Fruit fly (Drosophila melanogaster) whole organism, embryonic: ENCODE data around the gene Creld.

Experiments
- Atf6 ChIP-seq: fragments of 200-800 bp; sonication (Bioruptor generic); IDR thresholded peaks from 2 replicates; pipeline ENCODE4 v1.3.6; 2022; ENCODE audit warnings: missing biosample characterization, missing genetic modification characterization
- CG11247 ChIP-seq: fragments of 200-800 bp; sonication (Bioruptor generic); IDR thresholded peaks from 2 replicates; pipeline ENCODE4 v1.3.6; 2022; ENCODE audit warnings: missing biosample characterization, missing genetic modification characterization
- CG13775 ChIP-seq: fragments of 200-800 bp; sonication (Bioruptor generic); optimal IDR thresholded peaks from 3 replicates; lab custom pipeline; 2017; ENCODE audit warnings: missing biosample characterization, mild to moderate bottlenecking, missing genetic modification characterization
- CG15514 ChIP-seq: fragments of 200-800 bp; sonication (Bioruptor generic); optimal IDR thresholded peaks from 3 replicates; lab custom pipeline; 2017; ENCODE audit warnings: missing biosample characterization, missing genetic modification characterization, mild to moderate bottlenecking, moderate library complexity, missing genetic modification reagents
- CG16815 ChIP-seq: fragments of 200-800 bp; sonication (Bioruptor generic); optimal IDR thresholded peaks from 3 replicates; lab custom pipeline; 2017; ENCODE audit warnings: missing biosample characterization, mild to moderate bottlenecking, missing genetic modification characterization
- CG17385 ChIP-seq: fragments of 200-800 bp; sonication (Bioruptor generic); optimal IDR thresholded peaks from 3 replicates; lab custom pipeline; 2018; ENCODE audit warnings: missing biosample characterization, mild to moderate bottlenecking, missing genetic modification characterization
- CG1792 ChIP-seq: fragments of 200-800 bp; sonication (Bioruptor generic); optimal IDR thresholded peaks from 2 replicates; lab custom pipeline; 2016; ENCODE audit warnings: missing biosample characterization, missing genetic modification characterization
- CG3065 ChIP-seq: fragments of 200-800 bp; sonication (Bioruptor generic); optimal IDR thresholded peaks from 2 replicates; lab custom pipeline; 2016; ENCODE audit warnings: missing biosample characterization, missing genetic modification characterization
- CG33557 ChIP-seq: fragments of 200-800 bp; sonication (Bioruptor generic); optimal IDR thresholded peaks from 2 replicates; lab custom pipeline; 2019; ENCODE audit warnings: missing biosample characterization, mild to moderate bottlenecking, missing genetic modification characterization, moderate library complexity
- CG3407 ChIP-seq: fragments of 200-800 bp; sonication (Bioruptor generic); optimal IDR thresholded peaks from 2 replicates; lab custom pipeline; 2018; ENCODE audit warnings: missing biosample characterization, mild to moderate bottlenecking, missing genetic modification characterization
- CG34422 ChIP-seq: fragments of 200-800 bp; sonication (Bioruptor generic); IDR thresholded peaks from 3 replicates; pipeline ENCODE4 v1.3.6; 2022; ENCODE audit warnings: missing biosample characterization, missing genetic modification characterization
- CG4328 ChIP-seq: fragments of 200-800 bp; sonication (Bioruptor generic); optimal IDR thresholded peaks from 3 replicates; lab custom pipeline; 2017; ENCODE audit warnings: missing biosample characterization, missing genetic modification reagents, missing genetic modification characterization
- CG4360 ChIP-seq: fragments of 200-800 bp; sonication (Bioruptor generic); IDR thresholded peaks from 2 replicates; pipeline ENCODE4 v1.3.6; 2022; ENCODE audit warnings: missing biosample characterization, missing genetic modification characterization
- CG8089 ChIP-seq: fragments of 200-800 bp; sonication (Bioruptor generic); optimal IDR thresholded peaks from 3 replicates; lab custom pipeline; 2016; ENCODE audit warnings: missing biosample characterization, missing genetic modification characterization
- CG9609 ChIP-seq: fragments of 200-800 bp; sonication (Bioruptor generic); optimal IDR thresholded peaks from 3 replicates; lab custom pipeline; 2016; ENCODE audit warnings: missing biosample characterization, missing genetic modification characterization
- CG9817 ChIP-seq: fragments of 200-800 bp; sonication (Bioruptor generic); optimal IDR thresholded peaks from 2 replicates; lab custom pipeline; 2018; ENCODE audit warnings: missing biosample characterization, mild to moderate bottlenecking, missing genetic modification characterization, moderate library complexity
- CTCF ChIP-seq: fragments of 200-800 bp; sonication (Bioruptor generic); optimal IDR thresholded peaks from 2 replicates; lab custom pipeline; 2017; ENCODE audit warnings: missing biosample characterization, mild to moderate bottlenecking, missing genetic modification characterization, moderate library complexity
- Dek ChIP-seq: fragments of 200-800 bp; sonication (Bioruptor generic); optimal IDR thresholded peaks from 3 replicates; lab custom pipeline; 2019; ENCODE audit warnings: missing biosample characterization, mild to moderate bottlenecking, missing genetic modification characterization, moderate library complexity
- Gug ChIP-seq: fragments of 200-800 bp; sonication (Bioruptor generic); IDR thresholded peaks from 4 replicates; pipeline ENCODE4 v1.3.6; 2022; ENCODE audit warnings: missing biosample characterization, missing genetic modification characterization
- HHEX ChIP-seq: fragments of 200-800 bp; sonication (Bioruptor generic); optimal IDR thresholded peaks from 3 replicates; lab custom pipeline; 2017; ENCODE audit warnings: missing biosample characterization, mild to moderate bottlenecking, missing genetic modification characterization, missing genetic modification reagents
- Hey ChIP-seq: fragments of 200-800 bp; sonication (Bioruptor generic); optimal IDR thresholded peaks from 3 replicates; lab custom pipeline; 2018; ENCODE audit warnings: missing biosample characterization, mild to moderate bottlenecking, missing genetic modification characterization
- Hr39 ChIP-seq: fragments of >200 bp; optimal IDR thresholded peaks from 2 replicates; lab custom pipeline; 2017
- Hsf ChIP-seq: fragments of 200-800 bp; sonication (Bioruptor generic); optimal IDR thresholded peaks from 3 replicates; lab custom pipeline; 2016; ENCODE audit warnings: missing biosample characterization, missing genetic modification characterization
- Kr ChIP-seq: fragments of 200-800 bp; sonication (Bioruptor generic); optimal IDR thresholded peaks from 2 replicates; lab custom pipeline; 2017; ENCODE audit warnings: missing biosample characterization, mild to moderate bottlenecking, missing genetic modification characterization
- Ptx1 ChIP-seq: fragments of 200-800 bp; sonication (Bioruptor generic); IDR thresholded peaks from 2 replicates; pipeline ENCODE4 v1.3.6; 2022; ENCODE audit warnings: missing biosample characterization, missing genetic modification characterization
- Ravus ChIP-seq: fragments of 200-800 bp; sonication (Bioruptor generic); IDR thresholded peaks from 2 replicates; pipeline ENCODE4 v1.3.6; 2022; ENCODE audit warnings: missing biosample characterization, missing genetic modification characterization
- Side ChIP-seq: fragments of 200-800 bp; sonication (Bioruptor generic); optimal IDR thresholded peaks from 2 replicates; lab custom pipeline; 2016; ENCODE audit warnings: missing biosample characterization, missing genetic modification characterization
- Sox100B ChIP-seq: fragments of 200-800 bp; sonication (Bioruptor generic); optimal IDR thresholded peaks from 3 replicates; lab custom pipeline; 2018; ENCODE audit warnings: missing biosample characterization, mild to moderate bottlenecking, missing genetic modification characterization
- Spps ChIP-seq: fragments of 200-800 bp; sonication (Bioruptor generic); optimal IDR thresholded peaks from 2 replicates; lab custom pipeline; 2018; ENCODE audit warnings: missing biosample characterization, mild to moderate bottlenecking, missing genetic modification characterization
- Xrp1 ChIP-seq: fragments of 200-800 bp; sonication (Bioruptor generic); IDR thresholded peaks from 2 replicates; pipeline ENCODE4 v1.3.6; 2022; ENCODE audit warnings: missing biosample characterization, missing genetic modification characterization
- amos ChIP-seq: fragments of 200-800 bp; sonication (Bioruptor generic); IDR thresholded peaks from 2 replicates; pipeline ENCODE4 v1.3.6; 2022; ENCODE audit warnings: missing biosample characterization, missing genetic modification characterization; ENCODE audit not compliant: partially characterized antibody
- aop ChIP-seq: fragments of 200-800 bp; sonication (Bioruptor generic); IDR thresholded peaks from 2 replicates; pipeline ENCODE4 v1.3.6; 2022; ENCODE audit warnings: missing biosample characterization, missing genetic modification characterization
- chinmo ChIP-seq: fragments of 200-800 bp; sonication (Bioruptor generic); IDR thresholded peaks from 4 replicates; pipeline ENCODE4 v1.3.6; 2022; ENCODE audit warnings: missing biosample characterization, missing genetic modification characterization; ENCODE audit not compliant: partially characterized antibody
- dati ChIP-seq: fragments of 200-800 bp; sonication (Bioruptor generic); IDR thresholded peaks from 2 replicates; pipeline ENCODE4 v1.3.6; 2022; ENCODE audit warnings: missing biosample characterization, missing genetic modification characterization
- dm ChIP-seq: fragments of 200-800 bp; sonication (Bioruptor generic); optimal IDR thresholded peaks from 3 replicates; lab custom pipeline; 2016; ENCODE audit warnings: missing biosample characterization, missing genetic modification characterization
- eyg ChIP-seq: fragments of 200-800 bp; sonication (Bioruptor generic); optimal IDR thresholded peaks from 3 replicates; lab custom pipeline; 2016; ENCODE audit warnings: missing biosample characterization, missing genetic modification characterization
- fd102C ChIP-seq: fragments of 200-800 bp; sonication (Bioruptor generic); optimal IDR thresholded peaks from 2 replicates; lab custom pipeline; 2018; ENCODE audit warnings: missing biosample characterization, mild to moderate bottlenecking, missing genetic modification characterization, moderate library complexity
- fd64A ChIP-seq: fragments of 200-800 bp; sonication (Bioruptor generic); optimal IDR thresholded peaks from 3 replicates; lab custom pipeline; 2018; ENCODE audit warnings: missing biosample characterization, mild to moderate bottlenecking, missing genetic modification characterization
- fru ChIP-seq: fragments of >200 bp; optimal IDR thresholded peaks from 2 replicates; lab custom pipeline; 2017
- nom ChIP-seq: fragments of 200-800 bp; sonication (Bioruptor generic); optimal IDR thresholded peaks from 2 replicates; lab custom pipeline; 2017; ENCODE audit warnings: missing biosample characterization, missing genetic modification characterization, mild to moderate bottlenecking, moderate library complexity, missing genetic modification reagents
- pros ChIP-seq: fragments of 200-800 bp; sonication (Bioruptor generic); optimal IDR thresholded peaks from 3 replicates; lab custom pipeline; 2019; ENCODE audit warnings: missing biosample characterization, mild to moderate bottlenecking, missing genetic modification characterization, moderate library complexity
- sc ChIP-seq, 3 experiments: fragments of >200 bp in 2 of 3; fragments of 200-800 bp in 1 of 3; sonication (Bioruptor generic) in 1 of 3; optimal IDR thresholded peaks; 2 replicates in 2 of 3; 3 replicates in 1 of 3; lab custom pipeline; 2017; ENCODE audit warnings: mild to moderate bottlenecking in 1 of 3, missing biosample characterization in 1 of 3, missing genetic modification characterization in 1 of 3, missing genetic modification reagents in 1 of 3
- sens ChIP-seq: fragments of 200-800 bp; sonication (Bioruptor generic); peaks from one replicate; lab custom pipeline; 2016; ENCODE audit warnings: missing biosample characterization, missing genetic modification characterization
- sima ChIP-seq: fragments of 200-800 bp; sonication (Bioruptor generic); optimal IDR thresholded peaks from 2 replicates; lab custom pipeline; 2016; ENCODE audit warnings: missing biosample characterization, missing genetic modification characterization
- slp2 ChIP-seq: fragments of 200-800 bp; sonication (Bioruptor generic); optimal IDR thresholded peaks from 2 replicates; lab custom pipeline; 2016; ENCODE audit warnings: missing biosample characterization, missing genetic modification characterization
- ssp ChIP-seq: fragments of 200-800 bp; sonication (Bioruptor generic); IDR thresholded peaks from 2 replicates; pipeline ENCODE4 v1.3.6; 2022; ENCODE audit warnings: missing biosample characterization, missing genetic modification characterization
- tin ChIP-seq: fragments of 200-800 bp; sonication (Bioruptor generic); optimal IDR thresholded peaks from 3 replicates; lab custom pipeline; 2016; ENCODE audit warnings: missing biosample characterization, missing genetic modification characterization
- tna ChIP-seq: fragments of 200-800 bp; sonication (Bioruptor generic); IDR thresholded peaks from 2 replicates; pipeline ENCODE4 v1.3.6; 2022; ENCODE audit warnings: missing biosample characterization, missing genetic modification characterization; ENCODE audit not compliant: partially characterized antibody
- tup ChIP-seq: fragments of 200-800 bp; sonication (Bioruptor generic); optimal IDR thresholded peaks from 2 replicates; lab custom pipeline; 2016; ENCODE audit warnings: missing biosample characterization, mild to moderate bottlenecking, missing genetic modification characterization, moderate library complexity
- z ChIP-seq: fragments of 200-800 bp; sonication (Bioruptor generic); IDR thresholded peaks from 3 replicates; pipeline ENCODE4 v1.3.6; 2022; ENCODE audit warnings: missing biosample characterization, missing genetic modification characterization

Gene Creld

DNA sequence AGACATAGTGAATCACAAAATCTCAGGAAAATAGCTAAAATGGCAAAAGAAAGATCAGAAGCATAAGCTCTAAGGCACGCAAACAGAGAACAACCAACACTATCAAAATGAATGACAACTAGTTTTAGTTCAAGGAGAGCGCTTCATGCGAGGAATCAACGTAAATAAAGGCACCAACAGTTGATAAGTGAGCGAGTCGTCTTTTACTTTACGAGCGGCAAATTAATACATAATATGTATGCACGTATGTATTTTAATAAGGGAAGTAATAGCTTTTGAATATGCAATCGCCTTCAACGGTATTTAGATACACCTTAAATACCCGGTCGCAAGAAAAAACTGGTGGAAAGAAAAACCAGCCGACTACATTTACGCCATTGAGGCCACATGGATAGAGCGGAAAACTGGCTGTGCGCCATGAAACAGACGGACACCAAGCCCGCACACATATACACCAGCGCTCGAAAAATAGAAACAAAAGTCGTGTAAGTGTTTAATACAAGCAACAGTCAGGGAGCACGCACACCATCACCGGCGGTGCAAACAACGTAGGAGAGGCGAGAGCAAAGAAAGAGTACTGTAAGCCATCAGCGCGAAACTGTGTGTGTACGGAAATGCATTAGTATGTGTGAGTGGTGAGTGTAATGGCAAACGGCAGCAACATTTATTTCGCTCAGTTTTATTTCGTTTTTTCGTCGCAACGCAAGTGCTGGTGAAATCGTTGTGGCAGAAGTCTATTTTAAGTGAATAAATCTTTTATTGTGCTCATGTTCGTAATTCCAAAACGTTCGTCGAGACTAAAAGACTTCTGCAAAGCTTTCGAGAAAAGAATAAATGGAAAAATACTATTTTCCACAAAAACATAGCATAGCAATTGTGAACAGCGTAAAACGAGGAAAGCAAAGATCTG lies 35.6 kb upstream of the Creld start, which contains the start of gene dbr (continued):
- no peak for TF ChIP-seq Side (GFP tag; lab: Kevin White, UChicago)
- TF ChIP-seq CG9609 = no peak
- TF ChIP-seq pros (GFP tag; lab: Kevin White, UChicago) = peak; percentile 88
- no peak for TF ChIP-seq CG3407 (GFP tag; lab: Kevin White, UChicago)
- no peak for TF ChIP-seq tin (GFP tag; lab: Kevin White, UChicago)
- no peak for TF ChIP-seq CG13775
- peak; percentile 26 for TF ChIP-seq Hey
- no peak for TF ChIP-seq CG16815 (GFP tag; lab: Kevin White, UChicago)
- no peak for TF ChIP-seq dati (GFP tag; lab: Robert Waterston, UW)
- TF ChIP-seq CG15514 (GFP tag; lab: Kevin White, UChicago) = peak; percentile 14
- TF ChIP-seq CG3065 (GFP tag; lab: Kevin White, UChicago) = no peak
- peak; percentile 49 for TF ChIP-seq fd64A (GFP tag; lab: Kevin White, UChicago)
- TF ChIP-seq Hsf (GFP tag; lab: Kevin White, UChicago) = no peak
- no peak for TF ChIP-seq Spps (tag; lab: Kevin White, UChicago)
- TF ChIP-seq CG11247 = no peak
- TF ChIP-seq sens (GFP tag; lab: Kevin White, UChicago) = peak; percentile 84
- TF ChIP-seq sima (GFP tag; lab: Kevin White, UChicago) = no peak
- TF ChIP-seq Atf6 (GFP tag; lab: Robert Waterston, UW) = 0 out of 2 replicates have a peak, but pooled peaks have one; percentile 12
- TF ChIP-seq CG4328 (GFP tag; lab: Kevin White, UChicago) = peak; percentile 33
- TF ChIP-seq nom (GFP tag; lab: Kevin White, UChicago) = peak; percentile 85
- TF ChIP-seq CG9817 = no peak
- TF ChIP-seq slp2 (GFP tag; lab: Kevin White, UChicago) = no peak
- TF ChIP-seq CG4360 (GFP tag; lab: Robert Waterston, UW) = no peak
- TF ChIP-seq eyg (GFP tag; lab: Kevin White, UChicago) = no peak
- no peak for TF ChIP-seq Dek (tag; lab: Kevin White, UChicago)
- TF ChIP-seq dm (GFP tag; lab: Kevin White, UChicago) = no peak
- TF ChIP-seq Sox100B (GFP tag; lab: Kevin White, UChicago) = no peak
- TF ChIP-seq tna = no peak
- no peak for TF ChIP-seq amos (GFP tag; lab: Robert Waterston, UW)
- no peak for TF ChIP-seq Kr (GFP tag; lab: Kevin White, UChicago)
- no peak for TF ChIP-seq ssp (GFP tag; lab: Robert Waterston, UW)
- TF ChIP-seq chinmo (GFP tag; lab: Robert Waterston, UW) = peak; percentile 89
- 0 out of 2 replicates have a peak, but pooled peaks have one; percentile 12 for TF ChIP-seq Xrp1 (GFP tag; lab: Robert Waterston, UW)
- no peak for TF ChIP-seq Ptx1
- peak; percentile 18 for TF ChIP-seq CG17385 (GFP tag; lab: Kevin White, UChicago)
- no peak for TF ChIP-seq sc (optimal IDR thresholded peaks at IDR 0.05; lab: Kevin White, UChicago)
- no peak for TF ChIP-seq sc (GFP tag; optimal IDR thresholded peaks at IDR 0.05; lab: Kevin White, UChicago)
- no peak for TF ChIP-seq CG8089 (GFP tag; lab: Kevin White, UChicago)
- TF ChIP-seq Ravus (GFP tag; lab: Robert Waterston, UW) = no peak
- peak; percentile 79; the same call in 2 of the 3 replicates for TF ChIP-seq z (GFP tag; lab: Robert Waterston, UW)
- no peak for TF ChIP-seq fd102C (GFP tag; lab: Kevin White, UChicago)
- TF ChIP-seq fru (lab: Kevin White, UChicago) = no peak
- TF ChIP-seq Hr39 (lab: Kevin White, UChicago) = no peak
- TF ChIP-seq Gug (GFP tag; lab: Robert Waterston, UW) = no peak
- peak; percentile 20 for TF ChIP-seq CG33557 (GFP tag; lab: Kevin White, UChicago)
- TF ChIP-seq CG34422 = peak; percentile 10; the same call in 1 of the 3 replicates
- TF ChIP-seq tup (GFP tag; lab: Kevin White, UChicago) = no peak
- TF ChIP-seq HHEX = peak; percentile 11
- no peak for TF ChIP-seq aop
- no peak for TF ChIP-seq CTCF (GFP tag; lab: Kevin White, UChicago)
- no peak for TF ChIP-seq CG1792 (GFP tag; lab: Kevin White, UChicago)
